Fruit fly (Drosophila melanogaster) S2 (cell line): ENCODE measurements around the gene CG43293.

Experiments used
- CG8478 ChIP-seq: fragments of >200 bp; optimal IDR thresholded peaks from 2 replicates; lab custom pipeline; 2018
- CTCF ChIP-seq, 2 experiments: fragments of >200 bp; optimal IDR thresholded peaks; 2 replicates each; lab custom pipeline; 2018

- TF ChIP-seq CG8478 (lab: Kevin White, UChicago) (no peak), CTCF (optimal IDR thresholded peaks at IDR 0.05; lab: Kevin White, UChicago) (no peak)
Measured at dm6 chr3L:6188995-6189927, 4.3 kb downstream of the CG43293 start, which contains the start of the genes D19A and CG7386.
